Worm (Caenorhabditis elegans) whole organism, L4/young adult: ENCODE data around the gene bre-3.
"Not testable (repeated sequence)": the region's sequence is repeated elsewhere in the genome, so short reads cannot be mapped to it uniquely, and the experiment has no call there.

Experiments
- W03F9.2 ChIP-seq: fragments of 150-350 bp; optimal IDR thresholded peaks from 2 replicates; lab custom pipeline; 2014; ENCODE audit warnings: missing biosample characterization, missing genetic modification characterization
- dao-5 ChIP-seq: sonication (generic microtip); optimal IDR thresholded peaks from 2 replicates; lab custom pipeline; 2016; ENCODE audit warnings: missing genotype, missing genetic modification characterization, moderate library complexity, missing compliant biosample characterization
- him-1 ChIP-seq: sonication (generic microtip); optimal IDR thresholded peaks from 2 replicates; lab custom pipeline; 2016; ENCODE audit warnings: missing genotype, missing genetic modification reagents, missing genetic modification characterization, missing compliant biosample characterization

ce11 chrIII:9420231-9420630 lies 65.0 kb downstream of the bre-3 start, which contains the start of gene T26G10.4:
- not testable (repeated sequence) for TF ChIP-seq dao-5; him-1 (tag; lab: Kevin White, UChicago); W03F9.2
